Fruit fly (Drosophila melanogaster) whole organism, embryonic: ENCODE data around the gene CG11608.

Source experiments
- Awh ChIP-seq: fragments of 200-800 bp; sonication (Bioruptor generic); IDR thresholded peaks from 2 replicates; pipeline ENCODE4, ENCODE4 v1.3.6; 2022; ENCODE audit warnings: missing biosample characterization, missing genetic modification characterization
- CG10654 ChIP-seq: fragments of 200-800 bp; sonication (Bioruptor generic); optimal IDR thresholded peaks from 2 replicates; lab custom pipeline; 2016; ENCODE audit warnings: missing biosample characterization, missing genetic modification characterization
- CG11456 ChIP-seq: fragments of 200-800 bp; sonication (Bioruptor generic); IDR thresholded peaks from 3 replicates; pipeline ENCODE4 v1.3.6; 2022; ENCODE audit warnings: missing biosample characterization, missing genetic modification characterization
- CG11504 ChIP-seq: fragments of 200-800 bp; sonication (Bioruptor generic); optimal IDR thresholded peaks from 3 replicates; lab custom pipeline; 2019; ENCODE audit warnings: missing biosample characterization, mild to moderate bottlenecking, missing genetic modification characterization, moderate library complexity
- CG12942 ChIP-seq: fragments of 200-800 bp; sonication (Bioruptor generic); optimal IDR thresholded peaks from 3 replicates; lab custom pipeline; 2016; ENCODE audit warnings: missing biosample characterization, missing genetic modification characterization
- CG13424 ChIP-seq: fragments of 200-800 bp; sonication (Bioruptor generic); optimal IDR thresholded peaks from 2 replicates; lab custom pipeline; 2019; ENCODE audit warnings: missing biosample characterization, mild to moderate bottlenecking, missing genetic modification characterization, moderate library complexity
- CG14014 ChIP-seq: fragments of 200-800 bp; sonication (Bioruptor generic); IDR thresholded peaks from 2 replicates; pipeline ENCODE4 v1.3.6; 2022; ENCODE audit warnings: missing biosample characterization, missing genetic modification characterization
- CG14710 ChIP-seq: fragments of 200-800 bp; sonication (Bioruptor generic); optimal IDR thresholded peaks from 3 replicates; lab custom pipeline; 2019; ENCODE audit warnings: missing biosample characterization, mild to moderate bottlenecking, missing genetic modification characterization, moderate library complexity
- CG15011 ChIP-seq: fragments of 200-800 bp; sonication (Bioruptor generic); optimal IDR thresholded peaks from 3 replicates; lab custom pipeline; 2018; ENCODE audit warnings: missing biosample characterization, mild to moderate bottlenecking, missing genetic modification characterization
- CG15514 ChIP-seq: fragments of 200-800 bp; sonication (Bioruptor generic); optimal IDR thresholded peaks from 3 replicates; lab custom pipeline; 2017; ENCODE audit warnings: missing biosample characterization, missing genetic modification characterization, mild to moderate bottlenecking, moderate library complexity, missing genetic modification reagents
- CG1602 ChIP-seq: fragments of 200-800 bp; sonication (Bioruptor generic); optimal IDR thresholded peaks from 3 replicates; lab custom pipeline; 2016; ENCODE audit warnings: missing biosample characterization, missing genetic modification characterization
- CG1647 ChIP-seq: fragments of 200-800 bp; sonication (Bioruptor generic); optimal IDR thresholded peaks from 3 replicates; lab custom pipeline; 2016; ENCODE audit warnings: missing biosample characterization, missing genetic modification characterization
- CG18599 ChIP-seq: fragments of 200-800 bp; sonication (Bioruptor generic); optimal IDR thresholded peaks from 3 replicates; lab custom pipeline; 2017; ENCODE audit warnings: missing biosample characterization, missing genetic modification characterization, mild to moderate bottlenecking, moderate library complexity, missing genetic modification reagents
- CG2116 ChIP-seq: fragments of 200-800 bp; sonication (Bioruptor generic); optimal IDR thresholded peaks from 3 replicates; lab custom pipeline; 2018; ENCODE audit warnings: missing biosample characterization, mild to moderate bottlenecking, missing genetic modification characterization
- CG30403 ChIP-seq: fragments of 200-800 bp; sonication (Bioruptor generic); optimal IDR thresholded peaks from 3 replicates; lab custom pipeline; 2016; ENCODE audit warnings: missing biosample characterization, missing genetic modification characterization
- CG3065 ChIP-seq: fragments of 200-800 bp; sonication (Bioruptor generic); optimal IDR thresholded peaks from 2 replicates; lab custom pipeline; 2016; ENCODE audit warnings: missing biosample characterization, missing genetic modification characterization
- CG3838 ChIP-seq: fragments of 200-800 bp; sonication (Bioruptor generic); optimal IDR thresholded peaks from 3 replicates; lab custom pipeline; 2016; ENCODE audit warnings: missing biosample characterization, missing genetic modification characterization
- CG4707 ChIP-seq: fragments of 200-800 bp; sonication (Bioruptor generic); optimal IDR thresholded peaks from 2 replicates; lab custom pipeline; 2018; ENCODE audit warnings: missing biosample characterization, mild to moderate bottlenecking, missing genetic modification characterization, moderate library complexity
- CG6683 ChIP-seq: fragments of 200-800 bp; sonication (Bioruptor generic); optimal IDR thresholded peaks from 2 replicates; lab custom pipeline; 2017; ENCODE audit warnings: missing biosample characterization, mild to moderate bottlenecking, missing genetic modification characterization, missing genetic modification reagents
- CG6689 ChIP-seq: fragments of 200-800 bp; sonication (Bioruptor generic); IDR thresholded peaks from 2 replicates; pipeline ENCODE4 v1.3.6; 2022; ENCODE audit warnings: missing biosample characterization, missing genetic modification characterization
- CG8765 ChIP-seq: fragments of 200-800 bp; sonication (Bioruptor generic); IDR thresholded peaks from 2 replicates; pipeline ENCODE4 v1.3.6; 2022; ENCODE audit warnings: missing biosample characterization, missing genetic modification characterization
- CG8924 ChIP-seq: fragments of 200-800 bp; optimal IDR thresholded peaks from 3 replicates; lab custom pipeline; 2019; ENCODE audit warnings: missing biosample characterization, mild to moderate bottlenecking, missing genetic modification characterization, moderate library complexity
- CG9797 ChIP-seq: fragments of 200-800 bp; sonication (Bioruptor generic); optimal IDR thresholded peaks from 3 replicates; lab custom pipeline; 2018; ENCODE audit warnings: missing biosample characterization, mild to moderate bottlenecking, missing genetic modification characterization
- CG9817 ChIP-seq: fragments of 200-800 bp; sonication (Bioruptor generic); optimal IDR thresholded peaks from 2 replicates; lab custom pipeline; 2018; ENCODE audit warnings: missing biosample characterization, mild to moderate bottlenecking, missing genetic modification characterization, moderate library complexity
- Camta ChIP-seq: fragments of 200-800 bp; sonication (Bioruptor generic); optimal IDR thresholded peaks from 2 replicates; lab custom pipeline; 2016; ENCODE audit warnings: missing biosample characterization, missing genetic modification characterization
- Dp ChIP-seq: fragments of 200-800 bp; sonication (Bioruptor generic); optimal IDR thresholded peaks from 2 replicates; lab custom pipeline; 2018; ENCODE audit warnings: missing biosample characterization, mild to moderate bottlenecking, missing genetic modification characterization, moderate library complexity
- E2f2 ChIP-seq: fragments of 200-800 bp; sonication (Bioruptor generic); IDR thresholded peaks from 2 replicates; pipeline ENCODE4 v1.3.6; 2022; ENCODE audit warnings: missing biosample characterization, missing genetic modification characterization
- Elba2 ChIP-seq: fragments of 200-800 bp; sonication (Bioruptor generic); optimal IDR thresholded peaks from 3 replicates; lab custom pipeline; 2016; ENCODE audit warnings: missing biosample characterization, missing genetic modification characterization
- Fer2 ChIP-seq: fragments of 200-800 bp; sonication (Bioruptor generic); optimal IDR thresholded peaks from 2 replicates; lab custom pipeline; 2018; ENCODE audit warnings: missing biosample characterization, mild to moderate bottlenecking, missing genetic modification characterization, moderate library complexity
- Gug ChIP-seq: fragments of 200-800 bp; sonication (Bioruptor generic); IDR thresholded peaks from 4 replicates; pipeline ENCODE4 v1.3.6; 2022; ENCODE audit warnings: missing biosample characterization, missing genetic modification characterization
- MBD-R2 ChIP-seq: fragments of 200-800 bp; sonication (Bioruptor generic); IDR thresholded peaks from 2 replicates; pipeline ENCODE4 v1.3.6; 2022; ENCODE audit warnings: missing biosample characterization, missing genetic modification characterization
- Mad ChIP-seq: fragments of 200-800 bp; sonication (Bioruptor generic); optimal IDR thresholded peaks from 2 replicates; lab custom pipeline; 2016; ENCODE audit warnings: missing biosample characterization, missing genetic modification characterization
- NC2β ChIP-seq: fragments of 200-800 bp; sonication (Bioruptor generic); optimal IDR thresholded peaks from 2 replicates; lab custom pipeline; 2016; ENCODE audit warnings: missing biosample characterization, missing genetic modification characterization
- Neu2 ChIP-seq: fragments of 200-800 bp; sonication (Bioruptor generic); optimal IDR thresholded peaks from 3 replicates; lab custom pipeline; 2016; ENCODE audit warnings: missing biosample characterization, missing genetic modification characterization, borderline replicate concordance
- Ssrp ChIP-seq: fragments of 200-800 bp; sonication (Bioruptor generic); optimal IDR thresholded peaks from 2 replicates; lab custom pipeline; 2018; ENCODE audit warnings: missing biosample characterization, mild to moderate bottlenecking, missing genetic modification characterization, moderate library complexity
- Trl ChIP-seq, 3 experiments: fragments of >200 bp in 2 of 3; fragments of 200-800 bp in 1 of 3; sonication (Bioruptor generic) in 1 of 3; optimal IDR thresholded peaks; 2 replicates in 1 of 3; 3 replicates in 2 of 3; lab custom pipeline; 2016 to 2017; ENCODE audit warnings: missing biosample characterization in 1 of 3, missing genetic modification characterization in 1 of 3
- bbx ChIP-seq: fragments of 200-800 bp; sonication (Bioruptor generic); IDR thresholded peaks from 2 replicates; pipeline ENCODE4 v1.3.6; 2022; ENCODE audit warnings: missing biosample characterization, missing genetic modification characterization; ENCODE audit not compliant: partially characterized antibody
- dm ChIP-seq: fragments of 200-800 bp; sonication (Bioruptor generic); optimal IDR thresholded peaks from 3 replicates; lab custom pipeline; 2016; ENCODE audit warnings: missing biosample characterization, missing genetic modification characterization
- fd3F ChIP-seq: fragments of 200-800 bp; sonication (Bioruptor generic); optimal IDR thresholded peaks from 2 replicates; lab custom pipeline; 2018; ENCODE audit warnings: missing biosample characterization, mild to moderate bottlenecking, missing genetic modification characterization, moderate library complexity
- gro ChIP-seq: fragments of 200-800 bp; sonication (Bioruptor generic); optimal IDR thresholded peaks from 2 replicates; lab custom pipeline; 2016; ENCODE audit warnings: missing biosample characterization, missing genetic modification characterization
- ind ChIP-seq: fragments of 200-800 bp; sonication (Bioruptor generic); optimal IDR thresholded peaks from 3 replicates; lab custom pipeline; 2016; ENCODE audit warnings: missing biosample characterization, missing genetic modification characterization
- insv ChIP-seq, 2 experiments: fragments of 200-800 bp; sonication (Bioruptor generic); optimal IDR thresholded peaks; 3 replicates each; lab custom pipeline; 2016 to 2018; ENCODE audit warnings: missing biosample characterization in 2 of 2, missing genetic modification characterization in 2 of 2
- inv ChIP-seq: fragments of 200-800 bp; sonication (Bioruptor generic); IDR thresholded peaks from 2 replicates; pipeline ENCODE4 v1.3.6; 2022; ENCODE audit warnings: missing biosample characterization, missing genetic modification characterization; ENCODE audit not compliant: partially characterized antibody
- nau ChIP-seq: fragments of 200-800 bp; sonication (Bioruptor generic); optimal IDR thresholded peaks from 3 replicates; lab custom pipeline; 2017; ENCODE audit warnings: missing biosample characterization, mild to moderate bottlenecking, missing genetic modification characterization, missing genetic modification reagents
- odd ChIP-seq: fragments of 200-800 bp; sonication (Bioruptor generic); optimal IDR thresholded peaks from 2 replicates; lab custom pipeline; 2017; ENCODE audit warnings: missing biosample characterization, mild to moderate bottlenecking, missing genetic modification characterization
- p53 ChIP-seq: fragments of 200-800 bp; sonication (Bioruptor generic); optimal IDR thresholded peaks from 2 replicates; lab custom pipeline; 2016; ENCODE audit warnings: missing biosample characterization, missing genetic modification characterization
- sens-2 ChIP-seq: fragments of 200-800 bp; sonication (Bioruptor generic); IDR thresholded peaks from 2 replicates; pipeline ENCODE4 v1.3.6; 2022; ENCODE audit warnings: missing biosample characterization, missing genetic modification characterization
- toy ChIP-seq: fragments of 200-800 bp; sonication (Bioruptor generic); IDR thresholded peaks from 2 replicates; pipeline ENCODE4 v1.3.6; 2022; ENCODE audit warnings: missing biosample characterization, missing genetic modification characterization
- vvl ChIP-seq: fragments of 200-800 bp; sonication (Bioruptor generic); IDR thresholded peaks from 2 replicates; pipeline ENCODE4 v1.3.6; 2022; ENCODE audit warnings: missing biosample characterization, missing genetic modification characterization
- zen ChIP-seq: fragments of 200-800 bp; sonication (Bioruptor generic); optimal IDR thresholded peaks from 3 replicates; lab custom pipeline; 2018; ENCODE audit warnings: missing biosample characterization, mild to moderate bottlenecking, missing genetic modification characterization, moderate library complexity

Gene CG11608

DNA sequence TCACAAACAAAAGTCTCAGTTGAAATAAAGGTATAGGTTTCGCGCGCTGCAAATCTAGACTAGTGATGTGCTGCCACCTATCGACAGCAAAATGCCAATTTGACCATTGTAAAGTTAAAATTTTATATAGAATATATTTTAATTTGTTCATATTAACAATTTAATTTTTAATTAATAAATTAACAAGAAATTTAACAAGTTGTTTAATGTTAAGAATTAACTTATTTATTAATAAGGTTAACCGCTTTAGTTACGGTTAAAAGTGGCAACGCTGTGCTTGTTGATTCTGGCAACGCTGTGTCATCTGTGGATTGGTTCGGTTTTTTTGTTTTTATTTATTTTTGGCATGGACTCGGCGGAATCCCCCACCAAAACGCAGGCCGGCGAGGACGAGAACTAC lies 7.9 kb upstream of the CG11608 start, which contains the start of gene Not10 (continued):
- TF ChIP-seq CG10654 = peak; percentile 10
- TF ChIP-seq ind (GFP tag; lab: Kevin White, UChicago) = peak; percentile 44
- TF ChIP-seq nau (GFP tag; lab: Kevin White, UChicago) = no peak
- TF ChIP-seq gro (GFP tag; lab: Kevin White, UChicago) = no peak
- TF ChIP-seq Neu2 (GFP tag; lab: Kevin White, UChicago) = no peak
- TF ChIP-seq Camta = no peak
- TF ChIP-seq odd (GFP tag; lab: Kevin White, UChicago) = no peak
- TF ChIP-seq CG14014 = 0 out of 2 replicates have a peak, but pooled peaks have one; percentile 9
- no peak for TF ChIP-seq dm (GFP tag; lab: Kevin White, UChicago)
- no peak for TF ChIP-seq Trl (optimal IDR thresholded peaks at IDR 0.05; lab: Kevin White, UChicago)
- no peak for TF ChIP-seq Trl (GFP tag; optimal IDR thresholded peaks at IDR 0.05; lab: Kevin White, UChicago)
- TF ChIP-seq Awh = no peak
- 0 out of 4 replicates have a peak, but pooled peaks have one; percentile 22 for TF ChIP-seq Gug (GFP tag; lab: Robert Waterston, UW)
- TF ChIP-seq CG2116 = peak; percentile 56
- TF ChIP-seq vvl (GFP tag; lab: Robert Waterston, UW) = 0 out of 2 replicates have a peak, but pooled peaks have one; percentile 11
- TF ChIP-seq NC2β (GFP tag; lab: Kevin White, UChicago) = no peak
- TF ChIP-seq CG11504 (tag; lab: Kevin White, UChicago) = no peak
- peak; percentile 32 for TF ChIP-seq fd3F (GFP tag; lab: Kevin White, UChicago)
- TF ChIP-seq CG4707 = no peak
- peak in 1 of 2 experiments; percentile 19 for TF ChIP-seq insv (GFP tag; optimal IDR thresholded peaks at IDR 0.05; lab: Kevin White, UChicago)
- TF ChIP-seq CG18599 (GFP tag; lab: Kevin White, UChicago) = no peak
- TF ChIP-seq inv = peak; percentile 61
- peak; percentile 73 for TF ChIP-seq CG15514 (GFP tag; lab: Kevin White, UChicago)
- TF ChIP-seq Mad (GFP tag; lab: Kevin White, UChicago) = no peak
- TF ChIP-seq CG3838 (GFP tag; lab: Kevin White, UChicago) = no peak
- no peak for TF ChIP-seq toy (GFP tag; lab: Robert Waterston, UW)
- no peak for TF ChIP-seq CG15011 (GFP tag; lab: Kevin White, UChicago)
- no peak for TF ChIP-seq Elba2 (GFP tag; lab: Kevin White, UChicago)
- no peak for TF ChIP-seq CG6683 (GFP tag; lab: Kevin White, UChicago)
- TF ChIP-seq CG9797 = peak; percentile 20
- TF ChIP-seq sens-2 (GFP tag; lab: Robert Waterston, UW) = no peak
- peak; percentile 41 for TF ChIP-seq CG1602 (GFP tag; lab: Kevin White, UChicago)
- peak; percentile 43 for TF ChIP-seq CG6689 (GFP tag; lab: Robert Waterston, UW)
- no peak for TF ChIP-seq CG3065 (GFP tag; lab: Kevin White, UChicago)
- no peak for TF ChIP-seq p53 (GFP tag; lab: Kevin White, UChicago)
- TF ChIP-seq CG8924 (tag; lab: Kevin White, UChicago) = peak; percentile 55
- peak; percentile 70 for TF ChIP-seq CG13424
- peak; percentile 91 for TF ChIP-seq E2f2 (GFP tag; lab: Robert Waterston, UW)
- TF ChIP-seq Fer2 = peak; percentile 54
- no peak for TF ChIP-seq CG11456 (GFP tag; lab: Robert Waterston, UW)
- TF ChIP-seq Ssrp (tag; lab: Kevin White, UChicago) = peak; percentile 34
- no peak for TF ChIP-seq CG1647
- TF ChIP-seq zen (tag; lab: Kevin White, UChicago) = peak; percentile 23
- TF ChIP-seq CG12942 = peak; percentile 17
- peak; percentile 68 for TF ChIP-seq MBD-R2 (GFP tag; lab: Robert Waterston, UW)
- peak; percentile 83 for TF ChIP-seq Dp
- peak; percentile 33; the same call in 1 of the 2 replicates for TF ChIP-seq bbx (GFP tag; lab: Robert Waterston, UW)
- TF ChIP-seq CG8765 (GFP tag; lab: Robert Waterston, UW) = no peak
- TF ChIP-seq CG14710 (tag; lab: Kevin White, UChicago) = peak; percentile 77
- TF ChIP-seq CG9817 (tag; lab: Kevin White, UChicago) = peak; percentile 52
- peak; percentile 48 for TF ChIP-seq CG30403 (GFP tag; lab: Kevin White, UChicago)
